Worm (Caenorhabditis elegans) whole organism, early embryonic: ENCODE results near the gene ife-4.
A peak's percentile ranks its signal among the peaks of the same experiment; 100 is the strongest.

ENCODE experiments used
- B0310.2 ChIP-seq: sonication (generic microtip); optimal IDR thresholded peaks from 2 replicates; lab custom pipeline; 2016; ENCODE audit warnings: mild to moderate bottlenecking, missing genetic modification characterization, missing compliant biosample characterization
- F13C5.2 ChIP-seq: sonication (generic microtip); optimal IDR thresholded peaks from 2 replicates; lab custom pipeline; 2017; ENCODE audit warnings: mild to moderate bottlenecking, missing genetic modification characterization, inconsistent platforms, missing compliant biosample characterization
- aly-1 ChIP-seq: sonication (generic microtip); optimal IDR thresholded peaks from 2 replicates; lab custom pipeline; 2016; ENCODE audit warnings: missing genetic modification characterization, missing compliant biosample characterization
- ama-1 ChIP-seq: fragments of 150-350 bp; optimal IDR thresholded peaks from 2 replicates; lab custom pipeline; 2014
- ceh-13 ChIP-seq: fragments of 200-800 bp; sonication (Bioruptor generic); optimal IDR thresholded peaks from 2 replicates; lab custom pipeline; 2018; ENCODE audit warnings: mild to moderate bottlenecking, missing genetic modification characterization, missing compliant biosample characterization
- ceh-36 ChIP-seq: sonication (generic microtip); optimal IDR thresholded peaks from 2 replicates; lab custom pipeline; 2016; ENCODE audit warnings: missing genetic modification characterization, inconsistent platforms, missing compliant biosample characterization
- ets-7 ChIP-seq: sonication (generic microtip); optimal IDR thresholded peaks from 2 replicates; lab custom pipeline; 2016; ENCODE audit warnings: missing genotype, missing genetic modification characterization, missing compliant biosample characterization
- flt-1 ChIP-seq: fragments of 200-800 bp; sonication (Bioruptor generic); IDR thresholded peaks from 2 replicates; pipeline ENCODE4 v1.3.6; 2022; ENCODE audit warnings: missing genetic modification characterization, missing compliant biosample characterization
- hmbx-1 ChIP-seq: sonication (generic microtip); optimal IDR thresholded peaks from 2 replicates; lab custom pipeline; 2016; ENCODE audit warnings: mild to moderate bottlenecking, missing genetic modification characterization, missing compliant biosample characterization
- hmg-4 ChIP-seq: fragments of 200-800 bp; sonication (Bioruptor generic); optimal IDR thresholded peaks from 2 replicates; lab custom pipeline; 2018; ENCODE audit warnings: mild to moderate bottlenecking, missing genetic modification characterization, missing compliant biosample characterization
- hnd-1 ChIP-seq: sonication (generic microtip); optimal IDR thresholded peaks from 2 replicates; lab custom pipeline; 2016; ENCODE audit warnings: missing genetic modification characterization, missing compliant biosample characterization
- pes-1 ChIP-seq: fragments of 200-800 bp; sonication (Bioruptor generic); IDR thresholded peaks from 2 replicates; pipeline ENCODE4 v1.3.6; 2022; ENCODE audit warnings: missing genetic modification reagents, missing genetic modification characterization, missing compliant biosample characterization
- scrt-1 ChIP-seq: fragments of 200-800 bp; sonication (Bioruptor generic); IDR thresholded peaks from 2 replicates; pipeline ENCODE4 v1.3.6; 2022; ENCODE audit warnings: missing genetic modification characterization, missing compliant biosample characterization
- sea-1 ChIP-seq: fragments of 200-800 bp; sonication (Bioruptor generic); conservative IDR thresholded peaks from 2 replicates; pipeline ENCODE4 v1.3.6; 2022; ENCODE audit warnings: missing genetic modification characterization, missing compliant biosample characterization
- tbx-11 ChIP-seq: fragments of 200-800 bp; sonication (Bioruptor generic); IDR thresholded peaks from 2 replicates; pipeline ENCODE4 v1.3.6; 2022; ENCODE audit warnings: missing genetic modification characterization, missing compliant biosample characterization
- tbx-37 ChIP-seq: fragments of 200-800 bp; sonication (Bioruptor generic); conservative IDR thresholded peaks from 2 replicates; pipeline ENCODE4 v1.3.6; 2022; ENCODE audit warnings: missing genetic modification reagents, missing genetic modification characterization, missing compliant biosample characterization
- tra-4 ChIP-seq: sonication (generic microtip); optimal IDR thresholded peaks from 2 replicates; lab custom pipeline; 2017; ENCODE audit warnings: missing genetic modification characterization, missing compliant biosample characterization

ife-4 gene

DNA sequence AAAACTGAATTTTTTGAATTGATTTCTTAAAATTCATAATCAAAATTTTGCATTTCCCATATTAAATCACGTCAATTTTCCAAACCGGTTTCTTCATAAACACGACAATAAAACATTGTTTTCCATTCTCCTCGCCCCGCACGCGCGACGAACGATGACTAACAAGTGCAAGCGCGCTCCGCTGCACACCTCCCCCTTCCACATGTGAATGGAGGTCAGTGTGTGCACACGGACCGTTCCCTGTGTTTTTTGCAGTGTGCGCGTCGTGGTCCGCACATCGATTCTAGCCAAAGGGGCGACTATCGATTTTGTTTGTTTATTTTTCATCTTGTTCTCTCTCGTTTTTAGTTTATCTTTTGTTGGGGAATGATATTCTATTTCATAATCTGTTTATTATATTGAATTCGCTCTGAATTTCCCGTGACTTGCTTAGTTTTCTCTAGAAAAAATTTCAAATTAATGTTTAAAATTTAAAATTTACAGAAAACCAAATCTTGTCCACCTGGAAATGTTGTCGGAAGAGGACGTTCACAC, 24.6 kb downstream of the ife-4 start, which contains the start of gene snx-1:
Gene snx-1, plus strand, starts transcription at position 484 of the 534 bp plus-strand sequence.
- no peak for TF ChIP-seq ceh-36
- peak; percentile 24 for TF ChIP-seq F13C5.2 (tag; lab: Kevin White, UChicago)
- TF ChIP-seq hmg-4: peak; percentile 60
- no peak for TF ChIP-seq flt-1 (GFP tag; lab: Robert Waterston, UW)
- no peak for TF ChIP-seq tbx-11
- TF ChIP-seq hmbx-1 (tag; lab: Kevin White, UChicago): no peak
- TF ChIP-seq sea-1 (GFP tag; lab: Robert Waterston, UW): no peak
- no peak for TF ChIP-seq pes-1 (GFP tag; lab: Robert Waterston, UW)

DNA sequence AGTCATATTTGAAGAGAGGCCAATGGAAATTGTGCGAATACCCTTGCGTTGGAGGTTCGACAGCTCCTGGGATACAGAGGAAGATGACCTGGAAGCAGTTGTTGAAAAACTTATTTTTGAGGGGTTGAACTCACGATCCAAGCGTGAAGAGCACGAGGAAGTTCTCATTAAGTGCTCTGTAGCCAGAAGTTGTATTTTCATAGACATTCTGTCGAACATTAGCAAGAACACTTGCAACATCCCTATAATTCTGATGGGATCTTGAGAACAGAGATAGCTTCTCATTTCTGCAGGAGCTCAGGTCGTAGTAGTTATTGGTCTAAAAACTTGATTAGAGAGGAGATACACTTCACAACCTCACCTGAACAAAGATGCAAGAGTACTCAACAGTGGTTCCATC, 37.6 kb downstream of the ife-4 start:
- TF ChIP-seq hnd-1 (tag; lab: Kevin White, UChicago) (no peak), tbx-37 (GFP tag; lab: Robert Waterston, UW) (no peak), tra-4 (tag; lab: Kevin White, UChicago) (no peak), flt-1 (GFP tag; lab: Robert Waterston, UW) (no peak), ama-1 (lab: Kevin White, UChicago) (no peak), pes-1 (GFP tag; lab: Robert Waterston, UW) (no peak), tbx-11 (no peak), aly-1 (tag; lab: Kevin White, UChicago) (no peak), ets-7 (tag; lab: Kevin White, UChicago) (no peak), ceh-13 (no peak), ceh-36 (no peak), sea-1 (GFP tag; lab: Robert Waterston, UW) (no peak), hmbx-1 (tag; lab: Kevin White, UChicago) (no peak), scrt-1 (GFP tag; lab: Robert Waterston, UW) (no peak), F13C5.2 (tag; lab: Kevin White, UChicago) (no peak), hmg-4 (no peak), B0310.2 (tag; lab: Kevin White, UChicago) (no peak)

DNA sequence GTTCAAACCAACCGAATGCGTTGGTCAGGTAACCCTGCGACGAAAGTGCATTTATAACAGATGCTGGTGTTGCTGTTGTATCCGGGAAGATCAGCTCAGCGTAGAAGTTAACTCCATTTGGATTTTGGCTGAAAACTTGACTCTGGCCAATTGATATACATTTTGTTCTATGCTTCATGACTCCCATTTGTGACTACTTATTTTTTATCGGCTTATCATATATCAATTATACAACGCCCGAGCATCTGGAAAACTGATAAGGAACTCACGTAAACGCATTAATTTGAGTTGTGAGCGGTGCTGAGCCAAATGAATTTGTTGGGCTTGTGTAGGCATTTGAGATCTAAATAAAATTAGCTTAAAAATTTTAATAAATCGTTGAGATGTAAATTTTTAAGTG, 43.4 kb downstream of the ife-4 start:
- no peak for TF ChIP-seq ceh-13
- TF ChIP-seq flt-1 (GFP tag; lab: Robert Waterston, UW): no peak
- no peak for TF ChIP-seq ama-1 (lab: Kevin White, UChicago)
- no peak for TF ChIP-seq F13C5.2 (tag; lab: Kevin White, UChicago)
- no peak for TF ChIP-seq ets-7 (tag; lab: Kevin White, UChicago)
- TF ChIP-seq sea-1 (GFP tag; lab: Robert Waterston, UW): no peak
- TF ChIP-seq pes-1 (GFP tag; lab: Robert Waterston, UW): no peak

DNA sequence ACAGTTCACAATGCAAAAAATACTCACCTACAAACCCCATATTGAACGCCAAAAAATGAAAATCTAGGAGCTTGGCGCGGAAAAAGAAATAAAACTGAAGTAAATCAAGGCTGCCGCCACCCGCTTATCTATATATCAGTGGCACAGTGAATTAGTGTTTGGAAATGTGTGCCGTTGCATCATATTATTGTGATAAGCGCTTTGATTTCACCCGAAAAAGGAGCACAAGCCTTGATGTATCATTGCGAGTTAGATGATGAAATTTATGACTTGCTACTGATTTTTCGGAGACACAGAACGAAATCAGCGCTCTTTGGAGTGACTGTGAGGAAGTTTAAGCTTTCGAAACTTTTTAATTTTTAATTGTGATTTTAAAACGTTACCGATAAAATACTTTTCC, 44.4 kb downstream of the ife-4 start, which contains the start of the genes R193.2 and R193.6:
Gene R193.2, minus strand, starts transcription at position 148 of the 400 bp plus-strand sequence.
Gene R193.6, plus strand, starts transcription at position 350 of the 400 bp plus-strand sequence.
- no peak for TF ChIP-seq F13C5.2 (tag; lab: Kevin White, UChicago)
- no peak for TF ChIP-seq tbx-11
- TF ChIP-seq ama-1 (lab: Kevin White, UChicago): no peak
- TF ChIP-seq ceh-36: no peak
- TF ChIP-seq sea-1 (GFP tag; lab: Robert Waterston, UW): no peak
- no peak for TF ChIP-seq aly-1 (tag; lab: Kevin White, UChicago)
- TF ChIP-seq flt-1 (GFP tag; lab: Robert Waterston, UW): no peak
- no peak for TF ChIP-seq hmg-4

DNA sequence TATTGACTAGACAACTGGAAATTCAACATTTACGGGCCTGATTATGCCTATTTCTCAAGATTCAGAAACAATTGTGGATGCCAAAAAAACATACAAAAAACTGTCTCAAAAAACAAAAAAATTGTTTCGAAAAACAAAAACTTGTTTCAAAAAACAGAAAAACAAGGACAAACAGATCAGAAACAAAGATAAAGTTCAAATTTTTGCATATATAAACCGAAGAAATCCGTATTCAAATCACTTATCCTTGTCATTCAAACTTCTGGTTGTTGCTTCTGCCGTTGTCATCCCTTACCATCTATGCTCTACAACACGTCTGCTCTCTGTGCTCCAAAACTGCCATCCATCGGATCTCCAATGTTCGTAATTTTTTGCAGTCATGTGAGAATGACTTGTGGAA, 50.6 kb downstream of the ife-4 start, which contains the start of gene R193.1:
Gene R193.1, plus strand, starts transcription at position 301 of the 400 bp plus-strand sequence.
- TF ChIP-seq hmbx-1 (tag; lab: Kevin White, UChicago): no peak
- TF ChIP-seq ets-7 (tag; lab: Kevin White, UChicago): no peak
- no peak for TF ChIP-seq ceh-36
- no peak for TF ChIP-seq flt-1 (GFP tag; lab: Robert Waterston, UW)
- TF ChIP-seq scrt-1 (GFP tag; lab: Robert Waterston, UW): no peak
- no peak for TF ChIP-seq tbx-37 (GFP tag; lab: Robert Waterston, UW)
